Worm (Caenorhabditis elegans) whole organism, mixed stage, embryonic: ENCODE measurements around the gene tif-1A.

Experiments used
- ham-2 ChIP-seq: fragments of 200-800 bp; sonication (Bioruptor generic); optimal IDR thresholded peaks from 2 replicates; lab custom pipeline; 2018; ENCODE audit warnings: mild to moderate bottlenecking, missing genetic modification characterization, missing compliant biosample characterization
- nhr-28 ChIP-seq: fragments of 150-350 bp; optimal IDR thresholded peaks from 2 replicates; lab custom pipeline; 2014; ENCODE audit warnings: missing biosample characterization, missing genetic modification characterization
- sem-2 ChIP-seq: fragments of 200-800 bp; sonication (Bioruptor generic); optimal IDR thresholded peaks from 2 replicates; lab custom pipeline; 2018; ENCODE audit warnings: mild to moderate bottlenecking, missing genetic modification characterization, missing compliant biosample characterization
- snpc-4 ChIP-seq: fragments of 150-350 bp; optimal IDR thresholded peaks from 2 replicates; lab custom pipeline; 2014; ENCODE audit warnings: missing biosample characterization, missing genetic modification characterization
- unc-120 ChIP-seq: sonication (generic microtip); optimal IDR thresholded peaks from 2 replicates; lab custom pipeline; 2017; ENCODE audit warnings: missing genetic modification characterization, missing compliant biosample characterization; ENCODE audit not compliant: poor library complexity, severe bottlenecking
- unc-62 ChIP-seq: fragments of 150-350 bp; optimal IDR thresholded peaks from 2 replicates; lab custom pipeline; 2014; ENCODE audit warnings: missing biosample characterization, missing genetic modification reagents, missing genetic modification characterization

ce11 chrIII:3976291-3976690 lies 27.6 kb downstream of the tif-1A start, which contains the start of gene msi-1:
- TF ChIP-seq snpc-4 (no peak), unc-62 (GFP tag; lab: Kevin White, UChicago) (no peak), nhr-28 (tag; lab: Kevin White, UChicago) (no peak), sem-2 (no peak), unc-120 (tag; lab: Kevin White, UChicago) (no peak), ham-2 (no peak)
